Worm (Caenorhabditis elegans): ENCODE data around the gene F07F6.7.
A peak's percentile ranks its signal among the peaks of the same experiment; 100 is the strongest.

ce11 chrII:5379614-5380077 lies 44.0 kb downstream of the F07F6.7 start, which contains the start of gene pkc-3:
- no peak for TF ChIP-seq ceh-20 (GFP tag; IDR thresholded peaks at IDR 0.05)
- TF ChIP-seq fkh-10 (GFP tag; optimal IDR thresholded peaks at IDR 0.05) = no peak
- no peak for TF ChIP-seq ZK546.5 (tag; optimal IDR thresholded peaks at IDR 0.05)
- TF ChIP-seq daf-8 (GFP tag; IDR thresholded peaks at IDR 0.05) = no peak
- no peak for TF ChIP-seq daf-12 (tag; optimal IDR thresholded peaks at IDR 0.05)
- TF ChIP-seq unc-62 (GFP tag; optimal IDR thresholded peaks at IDR 0.05 in 1 of 2) = peak in 1 of 2 experiments; percentile 19
- TF ChIP-seq unc-62 (tag; optimal IDR thresholded peaks at IDR 0.05) = no peak
- TF ChIP-seq unc-39 (tag; optimal IDR thresholded peaks at IDR 0.05) = no peak
- TF ChIP-seq nhr-28 (tag; optimal IDR thresholded peaks at IDR 0.05) = peak; percentile 93
- peak; percentile 89 for TF ChIP-seq nhr-77 (tag; optimal IDR thresholded peaks at IDR 0.05)
- TF ChIP-seq aly-2 (tag; optimal IDR thresholded peaks at IDR 0.05) = no peak

Data from whole organism, L4 larva.